Worm (Caenorhabditis elegans): ENCODE results near the gene Y80D4G.2.

DNA sequence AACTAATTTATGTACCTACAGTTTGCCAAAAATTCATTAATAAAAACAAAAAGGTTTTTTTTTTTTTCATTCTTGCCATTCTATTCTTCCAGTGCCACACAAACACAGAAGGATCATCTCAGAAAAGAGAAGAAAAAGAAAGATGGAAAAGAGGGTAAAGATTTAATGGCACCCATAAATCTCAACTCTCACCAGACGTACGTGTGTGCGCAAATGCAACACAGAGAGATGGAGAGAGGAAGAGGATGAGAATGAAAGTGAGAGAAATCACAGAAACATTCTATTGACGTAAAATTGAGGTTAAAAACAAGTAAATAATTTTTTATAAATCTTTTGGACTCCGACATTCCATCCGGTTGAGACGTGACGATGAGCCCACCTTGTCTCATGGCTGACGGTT is 50.2 kb downstream of the Y80D4G.2 start:
- TF ChIP-seq dao-5 (tag; optimal IDR thresholded peaks at IDR 0.05): no peak
- no peak for TF ChIP-seq him-1 (tag; optimal IDR thresholded peaks at IDR 0.05)
- no peak for TF ChIP-seq W03F9.2 (tag; optimal IDR thresholded peaks at IDR 0.05)
